In the genomic region with DNA sequence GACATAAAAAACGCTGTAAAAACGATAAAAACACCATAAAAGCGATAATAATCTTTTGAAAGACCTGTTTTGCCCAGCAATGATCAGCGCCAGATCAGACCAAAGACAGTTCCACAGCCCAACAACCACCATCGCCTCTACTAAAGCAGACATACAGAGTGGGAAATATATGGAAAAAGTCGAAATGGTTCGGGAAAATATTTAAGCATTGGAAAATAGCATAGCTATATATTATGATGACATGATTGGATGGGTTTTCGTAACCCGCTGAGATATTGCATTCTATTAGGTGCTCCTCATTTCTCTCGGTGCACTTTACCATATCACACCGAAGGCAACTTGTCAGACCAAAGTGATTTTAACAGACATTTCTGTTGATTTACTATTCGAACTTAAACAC, we compare ENCODE assay signal across 1 fruit fly cellular context.
TF ChIP-seq lines count a peak whose summit lies in the region.

No protein-coding gene starts in this region.

TF ChIP-seq in whole organism, embryonic, 481 proteins besides CTCF, POLR2A, EP300 and RAD21 (continued from another document and continues in another):
- TF ChIP-seq CG10959 (GFP tag; IDR thresholded peaks at IDR 0.05; lab: Robert Waterston, UW) (peak; percentile 84), CG17385 (GFP tag; optimal IDR thresholded peaks at IDR 0.05; lab: Kevin White, UChicago) (peak; percentile 87), CG11695 (GFP tag; IDR thresholded peaks at IDR 0.05; lab: Robert Waterston, UW) (peak; percentile 92), CG11093 (GFP tag; IDR thresholded peaks at IDR 0.05; lab: Robert Waterston, UW) (peak; percentile 76; the same call in 2 of the 3 replicates), Vsx1 (GFP tag; optimal IDR thresholded peaks at IDR 0.05; lab: Kevin White, UChicago) (no peak), Sox100B (GFP tag; optimal IDR thresholded peaks at IDR 0.05; lab: Kevin White, UChicago) (no peak), CG12942 (GFP tag; optimal IDR thresholded peaks at IDR 0.05; lab: Kevin White, UChicago) (peak; percentile 86), tap (tag; optimal IDR thresholded peaks at IDR 0.05; lab: Kevin White, UChicago) (peak; percentile 90), Usf (GFP tag; optimal IDR thresholded peaks at IDR 0.05; lab: Kevin White, UChicago) (peak; percentile 29), CG32772 (GFP tag; IDR thresholded peaks at IDR 0.05; lab: Robert Waterston, UW) (peak; percentile 83), MBD-R2 (GFP tag; IDR thresholded peaks at IDR 0.05; lab: Robert Waterston, UW) (peak; percentile 78; the same call in 1 of the 2 replicates), TFAM (GFP tag; optimal IDR thresholded peaks at IDR 0.05; lab: Kevin White, UChicago) (peak; percentile 26), CG2120 (GFP tag; optimal IDR thresholded peaks at IDR 0.05; lab: Kevin White, UChicago) (peak; percentile 92), CG14860 (GFP tag; IDR thresholded peaks at IDR 0.05; lab: Robert Waterston, UW; ENCODE audit: partially characterized antibody) (no peak), gfzf (GFP tag; optimal IDR thresholded peaks at IDR 0.05; lab: Kevin White, UChicago) (peak; percentile 14), CG12155 (GFP tag; optimal IDR thresholded peaks at IDR 0.05; lab: Kevin White, UChicago) (peak; percentile 78), hkb (optimal IDR thresholded peaks at IDR 0.05; lab: Kevin White, UChicago) (no peak), hkb (GFP tag; IDR thresholded peaks at IDR 0.05; lab: Robert Waterston, UW) (peak; percentile 93), ems (GFP tag; optimal IDR thresholded peaks at IDR 0.05; lab: Kevin White, UChicago) (peak; percentile 87), gcm (GFP tag; optimal IDR thresholded peaks at IDR 0.05; lab: Kevin White, UChicago) (peak; percentile 78), kay (GFP tag; optimal IDR thresholded peaks at IDR 0.05; lab: Kevin White, UChicago) (peak; percentile 78), ranshi (GFP tag; IDR thresholded peaks at IDR 0.05; lab: Robert Waterston, UW) (peak; percentile 92), Dek (tag; optimal IDR thresholded peaks at IDR 0.05; lab: Kevin White, UChicago) (peak; percentile 85), vfl (GFP tag; optimal IDR thresholded peaks at IDR 0.05; lab: Kevin White, UChicago) (peak; percentile 77), pb (GFP tag; optimal IDR thresholded peaks at IDR 0.05; lab: Kevin White, UChicago) (peak; percentile 85), CG3407 (GFP tag; optimal IDR thresholded peaks at IDR 0.05; lab: Kevin White, UChicago) (no peak), Fer1 (GFP tag; optimal IDR thresholded peaks at IDR 0.05; lab: Kevin White, UChicago) (peak; percentile 88), CG2875 (GFP tag; optimal IDR thresholded peaks at IDR 0.05; lab: Kevin White, UChicago) (peak; percentile 79), onecut (GFP tag; IDR thresholded peaks at IDR 0.05; lab: Robert Waterston, UW) (peak; percentile 83), CG13775 (GFP tag; optimal IDR thresholded peaks at IDR 0.05; lab: Kevin White, UChicago) (peak; percentile 74), yki (optimal IDR thresholded peaks at IDR 0.05; lab: Kevin White, UChicago) (no peak), CG30431 (GFP tag; optimal IDR thresholded peaks at IDR 0.05; lab: Kevin White, UChicago) (peak; percentile 79), emc (GFP tag; optimal IDR thresholded peaks at IDR 0.05; lab: Kevin White, UChicago) (peak; percentile 52), gt (GFP tag; IDR thresholded peaks at IDR 0.05; lab: Robert Waterston, UW) (peak; percentile 64), Sox102F (GFP tag; optimal IDR thresholded peaks at IDR 0.05; lab: Kevin White, UChicago) (peak; percentile 89), Hr39 (optimal IDR thresholded peaks at IDR 0.05; lab: Kevin White, UChicago) (no peak), CG6765 (GFP tag; optimal IDR thresholded peaks at IDR 0.05; lab: Kevin White, UChicago) (peak; percentile 72), CG10654 (GFP tag; optimal IDR thresholded peaks at IDR 0.05; lab: Kevin White, UChicago) (peak; percentile 83), MESR4 (GFP tag; optimal IDR thresholded peaks at IDR 0.05; lab: Kevin White, UChicago) (peak; percentile 18), CG4404 (GFP tag; IDR thresholded peaks at IDR 0.05; lab: Robert Waterston, UW) (peak; percentile 81), HLH3B (GFP tag; IDR thresholded peaks at IDR 0.05; lab: Robert Waterston, UW) (peak; percentile 93), bbx (GFP tag; IDR thresholded peaks at IDR 0.05; lab: Robert Waterston, UW; ENCODE audit: partially characterized antibody) (no peak), CG10366 (GFP tag; IDR thresholded peaks at IDR 0.05; lab: Robert Waterston, UW) (peak; percentile 91), pho (GFP tag; optimal IDR thresholded peaks at IDR 0.05; lab: Kevin White, UChicago) (peak; percentile 85), nerfin-1 (tag; optimal IDR thresholded peaks at IDR 0.05; lab: Kevin White, UChicago) (no peak), Lim3 (GFP tag; IDR thresholded peaks at IDR 0.05; lab: Robert Waterston, UW) (peak; percentile 53), HLH4C (GFP tag; IDR thresholded peaks at IDR 0.05; lab: Robert Waterston, UW; ENCODE audit: partially characterized antibody) (no peak), CG1603 (tag; optimal IDR thresholded peaks at IDR 0.05; lab: Kevin White, UChicago) (peak; percentile 95), Max (GFP tag; optimal IDR thresholded peaks at IDR 0.05; lab: Kevin White, UChicago) (peak; percentile 75), Side (GFP tag; optimal IDR thresholded peaks at IDR 0.05; lab: Kevin White, UChicago) (peak; percentile 88), corto (GFP tag; optimal IDR thresholded peaks at IDR 0.05; lab: Kevin White, UChicago) (no peak), pum (GFP tag; optimal IDR thresholded peaks at IDR 0.05; lab: Kevin White, UChicago) (peak; percentile 86), CG1024 (GFP tag; IDR thresholded peaks at IDR 0.05; lab: Robert Waterston, UW) (peak; percentile 86), oc (tag; optimal IDR thresholded peaks at IDR 0.05; lab: Kevin White, UChicago) (peak; percentile 88), CG1529 (GFP tag; optimal IDR thresholded peaks at IDR 0.05; lab: Kevin White, UChicago) (peak; percentile 63), Deaf1 (tag; optimal IDR thresholded peaks at IDR 0.05; lab: Kevin White, UChicago) (peak; percentile 65), CG18599 (GFP tag; optimal IDR thresholded peaks at IDR 0.05; lab: Kevin White, UChicago) (no peak), CG8924 (tag; optimal IDR thresholded peaks at IDR 0.05; lab: Kevin White, UChicago) (peak; percentile 90), sob (GFP tag; IDR thresholded peaks at IDR 0.05; lab: Robert Waterston, UW) (peak; percentile 94), Tbp (GFP tag; optimal IDR thresholded peaks at IDR 0.05; lab: Kevin White, UChicago) (no peak), CG13424 (tag; optimal IDR thresholded peaks at IDR 0.05; lab: Kevin White, UChicago) (peak; percentile 88), CG4424 (GFP tag; optimal IDR thresholded peaks at IDR 0.05; lab: Kevin White, UChicago) (peak; percentile 91), sens-2 (GFP tag; IDR thresholded peaks at IDR 0.05; lab: Robert Waterston, UW) (peak; percentile 85), chif (GFP tag; optimal IDR thresholded peaks at IDR 0.05; lab: Kevin White, UChicago) (peak; percentile 84 to 91), CG3847 (GFP tag; IDR thresholded peaks at IDR 0.05; lab: Robert Waterston, UW) (peak; percentile 86), CG34376 (GFP tag; optimal IDR thresholded peaks at IDR 0.05; lab: Kevin White, UChicago) (peak; percentile 56), Dll (GFP tag; IDR thresholded peaks at IDR 0.05; lab: Robert Waterston, UW; ENCODE audit: partially characterized antibody) (no peak), CG32767 (GFP tag; IDR thresholded peaks at IDR 0.05; lab: Robert Waterston, UW) (peak; percentile 82), Xbp1 (GFP tag; optimal IDR thresholded peaks at IDR 0.05; lab: Kevin White, UChicago) (peak; percentile 91), sima (GFP tag; optimal IDR thresholded peaks at IDR 0.05; lab: Kevin White, UChicago) (peak; percentile 68), br (optimal IDR thresholded peaks at IDR 0.05; lab: Kevin White, UChicago) (no peak), Ravus (GFP tag; IDR thresholded peaks at IDR 0.05; lab: Robert Waterston, UW) (peak; percentile 82), CG5180 (GFP tag; optimal IDR thresholded peaks at IDR 0.05; lab: Kevin White, UChicago) (peak; percentile 76), luna (GFP tag; optimal IDR thresholded peaks at IDR 0.05; lab: Kevin White, UChicago) (peak; percentile 41), CG4854 (GFP tag; optimal IDR thresholded peaks at IDR 0.05; lab: Kevin White, UChicago) (peak; percentile 81), Xrp1 (GFP tag; IDR thresholded peaks at IDR 0.05; lab: Robert Waterston, UW) (peak; percentile 94), sr (GFP tag; IDR thresholded peaks at IDR 0.05; lab: Robert Waterston, UW) (peak; percentile 82), Bdp1 (GFP tag; optimal IDR thresholded peaks at IDR 0.05; lab: Kevin White, UChicago) (peak; percentile 73), disco-r (GFP tag; optimal IDR thresholded peaks at IDR 0.05; lab: Kevin White, UChicago) (peak; percentile 80), zen (tag; optimal IDR thresholded peaks at IDR 0.05; lab: Kevin White, UChicago) (peak; percentile 53), CG8290 (GFP tag; optimal IDR thresholded peaks at IDR 0.05; lab: Kevin White, UChicago) (peak; percentile 72), CG8290 (tag; optimal IDR thresholded peaks at IDR 0.05; lab: Kevin White, UChicago) (peak in 1 of 2 experiments; percentile 98), Ptx1 (GFP tag; IDR thresholded peaks at IDR 0.05; lab: Robert Waterston, UW) (peak; percentile 94), ham (GFP tag; IDR thresholded peaks at IDR 0.05; lab: Robert Waterston, UW) (peak; percentile 71), amos (GFP tag; IDR thresholded peaks at IDR 0.05; lab: Robert Waterston, UW; ENCODE audit: partially characterized antibody) (no peak), slbo (GFP tag; IDR thresholded peaks at IDR 0.05; lab: Robert Waterston, UW) (peak; percentile 94), CG1647 (GFP tag; optimal IDR thresholded peaks at IDR 0.05; lab: Kevin White, UChicago) (peak; percentile 89), jumu (GFP tag; optimal IDR thresholded peaks at IDR 0.05; lab: Kevin White, UChicago) (peak; percentile 89), CG16863 (GFP tag; optimal IDR thresholded peaks at IDR 0.05; lab: Kevin White, UChicago) (peak; percentile 85), CG12769 (tag; optimal IDR thresholded peaks at IDR 0.05; lab: Kevin White, UChicago) (peak; percentile 98), h (optimal IDR thresholded peaks at IDR 0.05; lab: Kevin White, UChicago) (no peak), pros (GFP tag; optimal IDR thresholded peaks at IDR 0.05; lab: Kevin White, UChicago) (no peak), dmrt11E (tag; optimal IDR thresholded peaks at IDR 0.05; lab: Kevin White, UChicago) (peak; percentile 72), CG18476 (GFP tag; optimal IDR thresholded peaks at IDR 0.05; lab: Kevin White, UChicago) (peak; percentile 74), CG6689 (GFP tag; IDR thresholded peaks at IDR 0.05; lab: Robert Waterston, UW) (peak; percentile 90), CG34224 (GFP tag; IDR thresholded peaks at IDR 0.05; lab: Robert Waterston, UW; ENCODE audit: partially characterized antibody) (no peak), ac (GFP tag; optimal IDR thresholded peaks at IDR 0.05; lab: Kevin White, UChicago) (peak; percentile 7), dan (GFP tag; IDR thresholded peaks at IDR 0.05; lab: Robert Waterston, UW) (no peak), slou (GFP tag; optimal IDR thresholded peaks at IDR 0.05; lab: Kevin White, UChicago) (peak; percentile 70), sd (tag; optimal IDR thresholded peaks at IDR 0.05; lab: Kevin White, UChicago) (peak; percentile 74), Myb (GFP tag; optimal IDR thresholded peaks at IDR 0.05; lab: Kevin White, UChicago) (peak; percentile 70), ash1 (GFP tag; optimal IDR thresholded peaks at IDR 0.05; lab: Kevin White, UChicago) (peak; percentile 56), esg (GFP tag; conservative IDR thresholded peaks at IDR 0.05; lab: Robert Waterston, UW) (peak; percentile 94), D19A (tag; optimal IDR thresholded peaks at IDR 0.05; lab: Kevin White, UChicago) (no peak), otp (GFP tag; IDR thresholded peaks at IDR 0.05; lab: Robert Waterston, UW) (peak; percentile 92), CoRest (tag; optimal IDR thresholded peaks at IDR 0.05; lab: Kevin White, UChicago) (peak; percentile 90), ttk (GFP tag; IDR thresholded peaks at IDR 0.05; lab: Robert Waterston, UW) (peak; percentile 89), Antp (GFP tag; optimal IDR thresholded peaks at IDR 0.05; lab: Kevin White, UChicago) (peak; percentile 93), lbe (GFP tag; optimal IDR thresholded peaks at IDR 0.05; lab: Kevin White, UChicago) (no peak), CG18262 (tag; optimal IDR thresholded peaks at IDR 0.05; lab: Kevin White, UChicago) (peak; percentile 80), CG17912 (GFP tag; optimal IDR thresholded peaks at IDR 0.05; lab: Kevin White, UChicago) (no peak), Dfd (GFP tag; optimal IDR thresholded peaks at IDR 0.05; lab: Kevin White, UChicago) (no peak), CG15601 (tag; optimal IDR thresholded peaks at IDR 0.05; lab: Kevin White, UChicago) (peak; percentile 65), bcd (GFP tag; optimal IDR thresholded peaks at IDR 0.05; lab: Kevin White, UChicago) (peak; percentile 83), Atf3 (GFP tag; optimal IDR thresholded peaks at IDR 0.05; lab: Kevin White, UChicago) (peak; percentile 84), CG13894 (tag; optimal IDR thresholded peaks at IDR 0.05; lab: Kevin White, UChicago) (peak; percentile 85), CG3163 (GFP tag; optimal IDR thresholded peaks at IDR 0.05; lab: Kevin White, UChicago) (peak; percentile 67), bsh (GFP tag; optimal IDR thresholded peaks at IDR 0.05; lab: Kevin White, UChicago) (peak; percentile 59 to 86), CG7372 (GFP tag; IDR thresholded peaks at IDR 0.05; lab: Robert Waterston, UW) (peak; percentile 92), BtbVII (GFP tag; optimal IDR thresholded peaks at IDR 0.05; lab: Kevin White, UChicago) (peak; percentile 81), rib (GFP tag; IDR thresholded peaks at IDR 0.05; lab: Robert Waterston, UW) (peak; percentile 87), danr (GFP tag; IDR thresholded peaks at IDR 0.05; lab: Robert Waterston, UW) (peak; percentile 85), YL-1 (GFP tag; optimal IDR thresholded peaks at IDR 0.05; lab: Kevin White, UChicago) (peak; percentile 10), toy (GFP tag; IDR thresholded peaks at IDR 0.05; lab: Robert Waterston, UW) (peak; percentile 79), E2f2 (GFP tag; IDR thresholded peaks at IDR 0.05; lab: Robert Waterston, UW) (peak; percentile 66), CG7271 (tag; optimal IDR thresholded peaks at IDR 0.05; lab: Kevin White, UChicago) (no peak), CG4328 (GFP tag; optimal IDR thresholded peaks at IDR 0.05; lab: Kevin White, UChicago) (no peak), Jarid2 (GFP tag; optimal IDR thresholded peaks at IDR 0.05; lab: Kevin White, UChicago) (peak; percentile 65)
